Worm (Caenorhabditis elegans): ENCODE results near the gene Y17G7B.20.

ce11 chrII:12023315-12023878, 43.8 kb upstream of the Y17G7B.20 start, which contains the start of gene Y17G7B.12:
- TF ChIP-seq unc-42 (tag; optimal IDR thresholded peaks at IDR 0.05) (no peak), ama-1 (optimal IDR thresholded peaks at IDR 0.05) (no peak), pat-9 (tag; optimal IDR thresholded peaks at IDR 0.05) (no peak)
